Fruit fly (Drosophila melanogaster) whole organism, adult: Measurements from ENCODE around the gene CG12682.

Experiments used
- CG11617 ChIP-seq: fragments of 200-800 bp; sonication (Bioruptor generic); optimal IDR thresholded peaks from 2 replicates; lab custom pipeline; 2017; ENCODE audit warnings: mild to moderate bottlenecking, missing biosample characterization, missing genetic modification reagents, missing genetic modification characterization
- CG12768 ChIP-seq: fragments of 200-800 bp; sonication (Bioruptor generic); optimal IDR thresholded peaks from 2 replicates; lab custom pipeline; 2017; ENCODE audit warnings: missing biosample characterization, missing genetic modification characterization, mild to moderate bottlenecking, moderate library complexity, missing genetic modification reagents
- CG14711 ChIP-seq: fragments of 200-800 bp; sonication (Bioruptor generic); optimal IDR thresholded peaks from 2 replicates; lab custom pipeline; 2018; ENCODE audit warnings: missing biosample characterization, mild to moderate bottlenecking, missing genetic modification characterization, moderate library complexity
- CG1620 ChIP-seq: fragments of 200-800 bp; sonication (Bioruptor generic); optimal IDR thresholded peaks from 2 replicates; lab custom pipeline; 2016; ENCODE audit warnings: missing biosample characterization, missing genetic modification characterization
- CG33017 ChIP-seq: fragments of 200-800 bp; sonication (Bioruptor generic); optimal IDR thresholded peaks from 2 replicates; lab custom pipeline; 2018; ENCODE audit warnings: missing biosample characterization, mild to moderate bottlenecking, missing genetic modification characterization, moderate library complexity
- CG5204 ChIP-seq: fragments of 200-800 bp; sonication (Bioruptor generic); optimal IDR thresholded peaks from 2 replicates; lab custom pipeline; 2016; ENCODE audit warnings: missing biosample characterization, missing genetic modification characterization
- CG7045 ChIP-seq: fragments of 200-800 bp; sonication (Bioruptor generic); optimal IDR thresholded peaks from 2 replicates; lab custom pipeline; 2017; ENCODE audit warnings: missing biosample characterization, mild to moderate bottlenecking, missing genetic modification characterization
- CG7101 ChIP-seq: fragments of 200-800 bp; sonication (Bioruptor generic); optimal IDR thresholded peaks from 2 replicates; lab custom pipeline; 2018; ENCODE audit warnings: missing biosample characterization, mild to moderate bottlenecking, missing genetic modification characterization, moderate library complexity
- Clk ChIP-seq: fragments of 200-800 bp; sonication (Bioruptor generic); optimal IDR thresholded peaks from 2 replicates; lab custom pipeline; 2017; ENCODE audit warnings: missing biosample characterization, missing genetic modification characterization
- Crg-1 ChIP-seq: fragments of 200-800 bp; sonication (Bioruptor generic); optimal IDR thresholded peaks from 2 replicates; lab custom pipeline; 2016; ENCODE audit warnings: missing biosample characterization, missing genetic modification characterization
- Hr96 ChIP-seq: fragments of 200-800 bp; sonication (Bioruptor generic); optimal IDR thresholded peaks from 2 replicates; lab custom pipeline; 2016; ENCODE audit warnings: missing biosample characterization, missing genetic modification characterization
- Mnt ChIP-seq: fragments of 200-800 bp; sonication (Bioruptor generic); optimal IDR thresholded peaks from 2 replicates; lab custom pipeline; 2016; ENCODE audit warnings: missing biosample characterization, mild to moderate bottlenecking, missing genetic modification characterization
- bab1 ChIP-seq: fragments of 200-800 bp; sonication (Bioruptor generic); optimal IDR thresholded peaks from 3 replicates; lab custom pipeline; 2019; ENCODE audit warnings: missing biosample characterization, mild to moderate bottlenecking, missing genetic modification characterization, moderate library complexity
- cic ChIP-seq: fragments of 200-800 bp; sonication (Bioruptor generic); optimal IDR thresholded peaks from 2 replicates; lab custom pipeline; 2017; ENCODE audit warnings: missing biosample characterization, mild to moderate bottlenecking, missing genetic modification characterization, moderate library complexity
- cnc ChIP-seq, 2 experiments: fragments of >200 bp; optimal IDR thresholded peaks; 2 replicates each; lab custom pipeline; 2017
- kay ChIP-seq: fragments of 200-800 bp; sonication (Bioruptor generic); peaks from one replicate; lab custom pipeline; 2016; ENCODE audit warnings: missing biosample characterization, missing genetic modification characterization, borderline replicate concordance
- ovo ChIP-seq: fragments of 200-800 bp; sonication (Bioruptor generic); optimal IDR thresholded peaks from 2 replicates; lab custom pipeline; 2016; ENCODE audit warnings: missing biosample characterization, missing genetic modification characterization
- pad ChIP-seq: fragments of 200-800 bp; sonication (Bioruptor generic); optimal IDR thresholded peaks from 3 replicates; lab custom pipeline; 2017; ENCODE audit warnings: missing biosample characterization, missing genetic modification characterization, mild to moderate bottlenecking, moderate library complexity, missing genetic modification reagents
- tj ChIP-seq: fragments of 200-800 bp; sonication (Bioruptor generic); optimal IDR thresholded peaks from 3 replicates; lab custom pipeline; 2017; ENCODE audit warnings: missing biosample characterization, mild to moderate bottlenecking, missing genetic modification characterization, moderate library complexity
- toe ChIP-seq: fragments of 200-800 bp; sonication (Bioruptor generic); optimal IDR thresholded peaks from 2 replicates; lab custom pipeline; 2016; ENCODE audit warnings: missing biosample characterization, missing genetic modification characterization

CG12682 gene

DNA sequence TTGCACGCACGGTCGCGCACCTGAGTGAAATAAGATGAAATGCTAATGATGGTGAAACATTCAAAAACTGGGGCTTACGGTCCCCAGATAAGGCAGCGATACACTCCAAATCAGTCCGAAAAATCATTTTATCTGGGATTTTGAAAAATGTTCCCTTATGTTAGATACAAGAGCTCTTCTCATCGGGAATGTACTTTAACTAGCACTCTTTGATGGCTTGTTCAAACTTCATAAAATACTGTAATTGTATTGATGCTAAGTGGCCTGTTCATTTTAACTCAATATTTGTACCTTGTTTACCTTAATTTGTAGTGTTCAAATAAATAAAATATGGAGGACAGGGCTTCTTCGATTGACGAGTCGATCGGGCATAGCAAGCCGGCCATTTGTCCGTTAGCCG is at the start of gene CG12682:
Gene CG12682 (plus strand): TSS at position 301 of the 400 bp plus-strand sequence.
- TF ChIP-seq pad (no peak), CG33017 (tag; lab: Kevin White, UChicago) (no peak), cnc (optimal IDR thresholded peaks at IDR 0.05; lab: Kevin White, UChicago) (no peak), CG7101 (tag; lab: Kevin White, UChicago) (no peak), CG14711 (tag; lab: Kevin White, UChicago) (no peak), CG1620 (GFP tag; lab: Kevin White, UChicago) (no peak), Crg-1 (GFP tag; lab: Kevin White, UChicago) (no peak), CG12768 (GFP tag; lab: Kevin White, UChicago) (no peak), CG7045 (GFP tag; lab: Kevin White, UChicago) (no peak), Clk (no peak), cic (GFP tag; lab: Kevin White, UChicago) (no peak), kay (GFP tag; lab: Kevin White, UChicago) (no peak), Mnt (GFP tag; lab: Kevin White, UChicago) (no peak), CG5204 (GFP tag; lab: Kevin White, UChicago) (no peak), bab1 (GFP tag; lab: Kevin White, UChicago) (no peak), toe (GFP tag; lab: Kevin White, UChicago) (no peak), CG11617 (GFP tag; lab: Kevin White, UChicago) (no peak), tj (GFP tag; lab: Kevin White, UChicago) (no peak), Hr96 (no peak)

DNA sequence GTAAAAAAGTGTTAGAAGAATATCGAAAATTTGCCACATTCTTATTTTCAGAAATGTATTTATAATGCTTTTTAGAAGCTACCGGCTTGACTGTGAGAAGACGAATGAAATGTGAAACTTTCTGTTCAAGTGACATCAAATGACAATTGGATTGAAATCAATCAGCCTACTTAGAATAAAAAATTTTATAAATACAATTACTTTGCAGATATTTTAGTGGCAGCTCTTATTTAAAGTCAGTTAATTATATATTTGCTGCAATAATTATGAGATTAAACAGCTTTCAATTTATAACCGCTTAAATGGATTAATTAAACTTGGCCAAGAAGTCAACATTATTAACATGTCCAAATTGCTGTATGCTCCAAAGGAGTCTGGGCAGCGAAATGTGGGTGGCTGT is 48.5 kb upstream of the CG12682 start, which contains the start of gene CG2871:
Gene CG2871 (minus strand): TSS at position 101 of the 400 bp plus-strand sequence.
- no peak for TF ChIP-seq Mnt (GFP tag; lab: Kevin White, UChicago)

DNA sequence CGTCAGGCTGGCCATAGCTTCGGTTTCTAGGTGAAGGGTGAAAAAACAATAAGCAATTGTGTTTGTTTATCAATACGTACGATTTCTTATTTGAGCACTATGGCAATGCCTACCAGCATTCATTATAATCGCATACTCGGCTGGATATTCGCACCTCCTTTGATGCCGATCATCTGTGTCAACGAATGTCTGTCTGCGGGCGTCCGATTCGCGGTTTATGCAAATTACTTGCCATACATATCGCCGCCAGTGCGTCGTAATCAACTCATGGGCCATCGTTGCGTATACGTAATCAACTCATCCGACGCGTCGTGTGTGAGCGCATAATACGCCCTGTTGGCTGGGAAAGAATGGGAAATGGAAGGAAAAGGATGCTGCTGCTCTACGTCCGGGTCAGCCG is 43.1 kb upstream of the CG12682 start, which contains the start of gene CG15471:
Gene CG15471 (minus strand): TSS at position 101 of the 400 bp plus-strand sequence.
- TF ChIP-seq CG7101 (tag; lab: Kevin White, UChicago) (no peak), CG12768 (GFP tag; lab: Kevin White, UChicago) (no peak), CG33017 (tag; lab: Kevin White, UChicago) (no peak), Clk (no peak), tj (GFP tag; lab: Kevin White, UChicago) (no peak), CG1620 (GFP tag; lab: Kevin White, UChicago) (no peak), kay (GFP tag; lab: Kevin White, UChicago) (no peak), bab1 (GFP tag; lab: Kevin White, UChicago) (no peak), Mnt (GFP tag; lab: Kevin White, UChicago) (no peak), ovo (GFP tag; lab: Kevin White, UChicago) (no peak), CG5204 (GFP tag; lab: Kevin White, UChicago) (no peak), CG11617 (GFP tag; lab: Kevin White, UChicago) (no peak), cic (GFP tag; lab: Kevin White, UChicago) (no peak), Hr96 (no peak), Crg-1 (GFP tag; lab: Kevin White, UChicago) (no peak), pad (no peak), CG14711 (tag; lab: Kevin White, UChicago) (no peak), CG7045 (GFP tag; lab: Kevin White, UChicago) (no peak)

DNA sequence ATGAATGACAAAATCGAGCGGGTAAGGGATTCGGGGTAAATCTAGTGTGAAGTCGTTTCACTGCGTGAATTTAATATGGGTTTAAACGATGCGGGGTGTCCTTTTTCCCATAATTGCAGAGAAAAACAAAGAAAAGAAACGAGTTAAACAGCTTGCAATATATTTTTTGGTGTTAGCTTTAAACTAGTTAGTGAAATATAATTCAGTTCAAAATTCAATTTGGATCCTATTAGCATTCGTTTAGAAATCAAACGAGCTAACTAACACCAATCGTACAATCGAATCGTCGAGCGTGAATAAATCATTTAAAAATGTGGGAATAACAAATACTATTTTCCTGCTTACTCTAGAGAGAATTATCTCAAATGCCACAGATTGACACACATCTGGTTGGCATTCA is 42.0 kb upstream of the CG12682 start, which contains the start of gene CG6978:
Gene CG6978 (plus strand): TSS at position 301 of the 400 bp plus-strand sequence.
- TF ChIP-seq CG7101 (tag; lab: Kevin White, UChicago), result no peak

DNA sequence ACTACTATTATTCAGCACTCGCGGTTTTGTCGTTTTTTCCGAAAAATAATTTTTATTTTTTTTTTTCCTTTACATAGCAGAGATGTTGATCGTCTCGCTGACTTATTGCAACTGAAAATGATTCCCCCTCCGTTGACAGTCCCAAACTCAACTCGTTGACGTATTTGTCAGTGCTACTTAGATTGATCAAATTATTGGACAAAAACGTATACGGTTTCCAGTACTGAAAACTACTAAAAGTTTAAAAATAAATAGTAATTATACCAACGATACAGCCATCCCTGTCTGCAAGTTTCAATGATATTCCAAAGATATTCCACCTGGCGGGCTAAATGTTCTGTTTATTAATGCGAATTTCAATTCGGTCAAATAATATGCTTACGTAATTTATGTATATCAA is 21.0 kb upstream of the CG12682 start, which contains the start of gene CG2861:
Gene CG2861 (minus strand): TSS at position 101 of the 400 bp plus-strand sequence.
- no peak for TF ChIP-seq Clk
- no peak for TF ChIP-seq CG1620 (GFP tag; lab: Kevin White, UChicago)
- TF ChIP-seq Crg-1 (GFP tag; lab: Kevin White, UChicago), result no peak
- TF ChIP-seq tj (GFP tag; lab: Kevin White, UChicago), result no peak
- no peak for TF ChIP-seq bab1 (GFP tag; lab: Kevin White, UChicago)
- TF ChIP-seq kay (GFP tag; lab: Kevin White, UChicago), result no peak
- no peak for TF ChIP-seq Hr96
- no peak for TF ChIP-seq CG14711 (tag; lab: Kevin White, UChicago)
- no peak for TF ChIP-seq Mnt (GFP tag; lab: Kevin White, UChicago)
- no peak for TF ChIP-seq CG11617 (GFP tag; lab: Kevin White, UChicago)
- no peak for TF ChIP-seq toe (GFP tag; lab: Kevin White, UChicago)
- no peak for TF ChIP-seq ovo (GFP tag; lab: Kevin White, UChicago)
- TF ChIP-seq CG33017 (tag; lab: Kevin White, UChicago), result no peak
- no peak for TF ChIP-seq CG12768 (GFP tag; lab: Kevin White, UChicago)
- TF ChIP-seq CG7045 (GFP tag; lab: Kevin White, UChicago), result no peak
- no peak for TF ChIP-seq CG7101 (tag; lab: Kevin White, UChicago)
- TF ChIP-seq cnc (optimal IDR thresholded peaks at IDR 0.05; lab: Kevin White, UChicago), result no peak
- TF ChIP-seq pad, result no peak
- no peak for TF ChIP-seq cic (GFP tag; lab: Kevin White, UChicago)

DNA sequence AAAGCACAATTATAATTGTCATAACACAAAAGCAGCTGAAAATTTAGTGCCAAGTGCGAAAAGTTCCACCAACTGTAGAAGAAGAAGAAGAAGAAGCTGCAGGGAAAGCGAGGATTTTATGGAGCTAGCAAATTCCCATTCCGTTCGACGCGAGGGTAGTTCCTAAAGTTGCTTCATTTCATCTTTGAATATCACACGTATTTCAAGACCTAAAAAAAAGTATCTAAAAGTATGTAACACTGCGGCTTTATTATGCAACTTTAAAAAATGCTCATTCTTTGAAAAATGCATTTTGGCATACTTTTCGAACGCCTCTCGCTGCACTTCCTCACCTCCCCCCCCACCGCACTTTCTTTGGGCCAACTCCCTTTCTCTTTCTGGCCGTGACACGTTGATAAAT is 17.9 kb upstream of the CG12682 start:
- TF ChIP-seq bab1 (GFP tag; lab: Kevin White, UChicago) (no peak), CG14711 (tag; lab: Kevin White, UChicago) (no peak), CG11617 (GFP tag; lab: Kevin White, UChicago) (no peak), Clk (no peak)
